In genomic region chrIII:8712968-8713367, ce11 we compare ENCODE assay signal across 2 worm cellular contexts.
A peak's percentile ranks its signal among the peaks of the same experiment; 100 is the strongest.
TF ChIP-seq lines count a peak whose summit lies in the region.

No protein-coding gene starts in this region.

TF ChIP-seq in whole organism, L1 larva, 84 proteins besides CTCF, POLR2A, EP300 and RAD21:
- no peak for TF ChIP-seq nhr-20 (tag; optimal IDR thresholded peaks at IDR 0.05; lab: Kevin White, UChicago)
- TF ChIP-seq blmp-1 (tag; optimal IDR thresholded peaks at IDR 0.05; lab: Kevin White, UChicago): peak; percentile 54
- TF ChIP-seq lin-14 (GFP tag; optimal IDR thresholded peaks at IDR 0.05; lab: Kevin White, UChicago): peak; percentile 4
- TF ChIP-seq elt-3 (tag; optimal IDR thresholded peaks at IDR 0.05; lab: Kevin White, UChicago): peak in 2 of 6 experiments; percentile 1 to 59
TF ChIP-seq in whole organism, L1 larva: peak in this region for 3.

TF ChIP-seq in whole organism, L4 larva, 104 proteins besides CTCF, POLR2A, EP300 and RAD21:
- TF ChIP-seq saeg-2 (GFP tag; IDR thresholded peaks at IDR 0.05; lab: Robert Waterston, UW) (no peak), nhr-28 (tag; optimal IDR thresholded peaks at IDR 0.05; lab: Kevin White, UChicago) (peak; percentile 37), T20F7.1 (GFP tag; optimal IDR thresholded peaks at IDR 0.05; lab: Kevin White, UChicago) (no peak), hlh-30 (tag; optimal IDR thresholded peaks at IDR 0.05; lab: Kevin White, UChicago; ENCODE audit: insufficient read depth) (peak; percentile 18)

Comparison
In these comparisons a context has a peak if more than half of its experiments do, and no peak if none do; other contexts are left out.
1. Of the 29 proteins assayed by ChIP-seq in both whole organism, L4 larva and whole organism, L1 larva: peak only in whole organism, L4 larva: nhr-28; only in whole organism, L1 larva: none; in both: none; in neither: 28.